Worm (Caenorhabditis elegans): ENCODE data around the gene ceh-53.

The ceh-53 gene

ce11 chrIV:3467751-3468150 is 30.3 kb upstream of the ceh-53 start:
- no peak for TF ChIP-seq nhr-6 (tag; optimal IDR thresholded peaks at IDR 0.05)
- TF ChIP-seq lsy-2 (tag; optimal IDR thresholded peaks at IDR 0.05), result no peak
- TF ChIP-seq unc-55 (GFP tag; optimal IDR thresholded peaks at IDR 0.05), result no peak

ce11 chrIV:3469742-3470141 is 28.3 kb upstream of the ceh-53 start, which contains the start of gene F58E2.2:
Gene F58E2.2 (plus strand): TSS chrIV:3470042.
- TF ChIP-seq F13H6.1 (tag; optimal IDR thresholded peaks at IDR 0.05) (no peak), R02D3.7 (tag; optimal IDR thresholded peaks at IDR 0.05) (no peak), Y55F3AM.14 (GFP tag; optimal IDR thresholded peaks at IDR 0.05) (no peak), nhr-12 (tag; optimal IDR thresholded peaks at IDR 0.05) (no peak), unc-62 (GFP tag; optimal IDR thresholded peaks at IDR 0.05) (no peak), egl-27 (tag; optimal IDR thresholded peaks at IDR 0.05) (no peak), lin-39 (tag; optimal IDR thresholded peaks at IDR 0.05) (no peak), sma-3 (GFP tag; optimal IDR thresholded peaks at IDR 0.05) (no peak), sma-9 (GFP tag; optimal IDR thresholded peaks at IDR 0.05) (no peak), sma-9 (tag; optimal IDR thresholded peaks at IDR 0.05) (no peak), sem-4 (tag; optimal IDR thresholded peaks at IDR 0.05) (no peak), crh-2 (tag; optimal IDR thresholded peaks at IDR 0.05) (no peak), elt-3 (tag; optimal IDR thresholded peaks at IDR 0.05) (no peak)

- no peak for TF ChIP-seq ama-1 (optimal IDR thresholded peaks at IDR 0.05)
- TF ChIP-seq nhr-6 (tag; optimal IDR thresholded peaks at IDR 0.05), result no peak
- TF ChIP-seq lin-13 (GFP tag; optimal IDR thresholded peaks at IDR 0.05), result no peak
- no peak for TF ChIP-seq ceh-82 (tag; optimal IDR thresholded peaks at IDR 0.05)
- TF ChIP-seq unc-55 (GFP tag; optimal IDR thresholded peaks at IDR 0.05), result no peak
- TF ChIP-seq sma-3 (GFP tag; optimal IDR thresholded peaks at IDR 0.05), result no peak
- TF ChIP-seq ztf-4 (tag; optimal IDR thresholded peaks at IDR 0.05), result no peak
- TF ChIP-seq nhr-129 (tag; optimal IDR thresholded peaks at IDR 0.05), result no peak
- TF ChIP-seq ceh-16 (tag; optimal IDR thresholded peaks at IDR 0.05), result no peak
- no peak for TF ChIP-seq mbf-1 (tag; optimal IDR thresholded peaks at IDR 0.05)
- no peak for TF ChIP-seq nhr-21 (tag; optimal IDR thresholded peaks at IDR 0.05)
- no peak for TF ChIP-seq sma-9 (GFP tag; optimal IDR thresholded peaks at IDR 0.05)
- no peak for TF ChIP-seq sma-9 (tag; optimal IDR thresholded peaks at IDR 0.05)
- no peak for TF ChIP-seq nhr-10 (tag; optimal IDR thresholded peaks at IDR 0.05)
- TF ChIP-seq ZK546.5 (tag; optimal IDR thresholded peaks at IDR 0.05), result no peak
- TF ChIP-seq nhr-237 (tag; optimal IDR thresholded peaks at IDR 0.05), result no peak
Measured at ce11 chrIV:3477124-3477523, 20.9 kb upstream of the ceh-53 start, which contains the start of gene srz-69. Gene srz-69 (minus strand): TSS chrIV:3477224.

ce11 chrIV:3478911-3479385 is 19.1 kb upstream of the ceh-53 start, which contains the start of the genes srz-70 and C09G12.5:
Gene srz-70 (minus strand): TSS chrIV:3479011.
Gene C09G12.5 (plus strand): TSS chrIV:3479335.
- TF ChIP-seq lsy-2 (tag; optimal IDR thresholded peaks at IDR 0.05), result no peak
- no peak for TF ChIP-seq snpc-4 (tag; optimal IDR thresholded peaks at IDR 0.05)
- no peak for TF ChIP-seq nhr-21 (tag; optimal IDR thresholded peaks at IDR 0.05)
- no peak for TF ChIP-seq ceh-82 (tag; optimal IDR thresholded peaks at IDR 0.05)
- TF ChIP-seq R02D3.7 (tag; optimal IDR thresholded peaks at IDR 0.05), result no peak
- no peak for TF ChIP-seq sma-3 (GFP tag; optimal IDR thresholded peaks at IDR 0.05)
- TF ChIP-seq mbf-1 (tag; optimal IDR thresholded peaks at IDR 0.05), result no peak
- TF ChIP-seq ama-1 (optimal IDR thresholded peaks at IDR 0.05), result no peak
- no peak for TF ChIP-seq F13H6.1 (tag; optimal IDR thresholded peaks at IDR 0.05)
- TF ChIP-seq mdl-1 (tag; optimal IDR thresholded peaks at IDR 0.05), result no peak
- no peak for TF ChIP-seq aly-2 (tag; optimal IDR thresholded peaks at IDR 0.05)
- TF ChIP-seq ztf-11 (tag; optimal IDR thresholded peaks at IDR 0.05), result no peak
- TF ChIP-seq crh-2 (tag; optimal IDR thresholded peaks at IDR 0.05), result no peak

ce11 chrIV:3481760-3482159 is 16.2 kb upstream of the ceh-53 start, which contains the start of gene srz-37:
Gene srz-37 (minus strand): TSS chrIV:3481860.
- TF ChIP-seq elt-3 (tag; optimal IDR thresholded peaks at IDR 0.05) (no peak), unc-62 (GFP tag; optimal IDR thresholded peaks at IDR 0.05) (no peak)

- TF ChIP-seq snpc-4 (tag; optimal IDR thresholded peaks at IDR 0.05) (no peak), R02D3.7 (tag; optimal IDR thresholded peaks at IDR 0.05) (no peak), ztf-1 (GFP tag; conservative IDR thresholded peaks at IDR 0.05) (no peak), sem-4 (tag; optimal IDR thresholded peaks at IDR 0.05) (no peak), mdl-1 (tag; optimal IDR thresholded peaks at IDR 0.05) (no peak), mbf-1 (tag; optimal IDR thresholded peaks at IDR 0.05) (no peak), elt-3 (tag; optimal IDR thresholded peaks at IDR 0.05) (no peak), C34F6.9 (tag; optimal IDR thresholded peaks at IDR 0.05) (no peak), ztf-4 (tag; optimal IDR thresholded peaks at IDR 0.05) (no peak), elt-1 (tag; optimal IDR thresholded peaks at IDR 0.05) (no peak), alr-1 (tag; optimal IDR thresholded peaks at IDR 0.05) (no peak), peb-1 (tag; optimal IDR thresholded peaks at IDR 0.05) (no peak), blmp-1 (tag; optimal IDR thresholded peaks at IDR 0.05; ENCODE audit: insufficient read depth) (no peak), lin-13 (GFP tag; optimal IDR thresholded peaks at IDR 0.05) (no peak), crh-2 (tag; optimal IDR thresholded peaks at IDR 0.05) (no peak), mab-5 (tag; optimal IDR thresholded peaks at IDR 0.05) (no peak)
Measured at ce11 chrIV:3482195-3482959, 15.6 kb upstream of the ceh-53 start, which contains the start of gene srz-82. Gene srz-82 (plus strand): TSS chrIV:3482895.

Data from whole organism, L2 larva.